Worm (Caenorhabditis elegans) whole organism, mixed stage, embryonic: Measurements from ENCODE around the gene F40E12.1.

Source experiments
- ceh-39 ChIP-seq: fragments of 150-350 bp; optimal IDR thresholded peaks from 2 replicates; lab custom pipeline; 2014; ENCODE audit warnings: missing biosample characterization, missing genetic modification characterization
- ham-2 ChIP-seq: fragments of 200-800 bp; sonication (Bioruptor generic); optimal IDR thresholded peaks from 2 replicates; lab custom pipeline; 2018; ENCODE audit warnings: mild to moderate bottlenecking, missing genetic modification characterization, missing compliant biosample characterization
- mep-1 ChIP-seq: fragments of 150-350 bp; optimal IDR thresholded peaks from 2 replicates; lab custom pipeline; 2017; ENCODE audit warnings: missing biosample characterization, missing genetic modification reagents, missing genetic modification characterization, inconsistent platforms
- nhr-12 ChIP-seq: fragments of 150-350 bp; optimal IDR thresholded peaks from 2 replicates; lab custom pipeline; 2014; ENCODE audit warnings: missing biosample characterization, missing genetic modification characterization
- nhr-237 ChIP-seq: fragments of 150-350 bp; optimal IDR thresholded peaks from 2 replicates; lab custom pipeline; 2014; ENCODE audit warnings: missing biosample characterization, missing genetic modification characterization
- snpc-4 ChIP-seq: fragments of 150-350 bp; optimal IDR thresholded peaks from 2 replicates; lab custom pipeline; 2014; ENCODE audit warnings: missing biosample characterization, missing genetic modification characterization

DNA sequence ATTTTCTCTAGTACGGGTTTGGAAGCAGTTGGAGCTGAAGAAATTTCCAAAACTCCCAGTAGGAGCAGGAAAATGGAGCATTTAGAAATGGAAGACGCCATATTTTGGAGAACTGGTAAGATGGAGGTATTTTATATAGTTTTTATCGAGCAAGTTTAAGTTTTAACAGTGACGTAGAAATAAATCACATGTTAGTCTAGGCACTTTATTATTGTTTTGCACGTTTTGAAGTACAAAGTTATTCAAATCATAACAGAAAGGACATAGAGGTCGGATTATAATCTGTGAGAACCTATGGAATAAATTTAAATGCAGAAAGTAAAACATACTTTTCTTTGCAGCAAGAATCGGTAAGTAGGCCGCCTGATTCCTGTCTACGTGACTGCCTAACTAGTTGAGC lies 46.2 kb downstream of the F40E12.1 start, which contains the start of gene F19B10.6:
- TF ChIP-seq ceh-39 (tag; lab: Kevin White, UChicago): no peak
- TF ChIP-seq snpc-4 (tag; lab: Kevin White, UChicago): no peak
- no peak for TF ChIP-seq mep-1 (tag; lab: Kevin White, UChicago)
- TF ChIP-seq nhr-12 (tag; lab: Kevin White, UChicago): no peak
- no peak for TF ChIP-seq nhr-237
- no peak for TF ChIP-seq ham-2 (GFP tag; lab: Kevin White, UChicago)
